Worm (Caenorhabditis elegans) whole organism, early embryonic: ENCODE data around the gene eea-1.
A peak's percentile ranks its signal among the peaks of the same experiment; 100 is the strongest.

ENCODE experiments used
- B0310.2 ChIP-seq: sonication (generic microtip); optimal IDR thresholded peaks from 2 replicates; lab custom pipeline; 2016; ENCODE audit warnings: mild to moderate bottlenecking, missing genetic modification characterization, missing compliant biosample characterization
- F13C5.2 ChIP-seq: sonication (generic microtip); optimal IDR thresholded peaks from 2 replicates; lab custom pipeline; 2017; ENCODE audit warnings: mild to moderate bottlenecking, missing genetic modification characterization, inconsistent platforms, missing compliant biosample characterization
- aly-1 ChIP-seq: sonication (generic microtip); optimal IDR thresholded peaks from 2 replicates; lab custom pipeline; 2016; ENCODE audit warnings: missing genetic modification characterization, missing compliant biosample characterization
- ama-1 ChIP-seq: fragments of 150-350 bp; optimal IDR thresholded peaks from 2 replicates; lab custom pipeline; 2014
- ceh-13 ChIP-seq: fragments of 200-800 bp; sonication (Bioruptor generic); optimal IDR thresholded peaks from 2 replicates; lab custom pipeline; 2018; ENCODE audit warnings: mild to moderate bottlenecking, missing genetic modification characterization, missing compliant biosample characterization
- ceh-36 ChIP-seq: sonication (generic microtip); optimal IDR thresholded peaks from 2 replicates; lab custom pipeline; 2016; ENCODE audit warnings: missing genetic modification characterization, inconsistent platforms, missing compliant biosample characterization
- ets-7 ChIP-seq: sonication (generic microtip); optimal IDR thresholded peaks from 2 replicates; lab custom pipeline; 2016; ENCODE audit warnings: missing genotype, missing genetic modification characterization, missing compliant biosample characterization
- flt-1 ChIP-seq: fragments of 200-800 bp; sonication (Bioruptor generic); IDR thresholded peaks from 2 replicates; pipeline ENCODE4 v1.3.6; 2022; ENCODE audit warnings: missing genetic modification characterization, missing compliant biosample characterization
- hmbx-1 ChIP-seq: sonication (generic microtip); optimal IDR thresholded peaks from 2 replicates; lab custom pipeline; 2016; ENCODE audit warnings: mild to moderate bottlenecking, missing genetic modification characterization, missing compliant biosample characterization
- hmg-4 ChIP-seq: fragments of 200-800 bp; sonication (Bioruptor generic); optimal IDR thresholded peaks from 2 replicates; lab custom pipeline; 2018; ENCODE audit warnings: mild to moderate bottlenecking, missing genetic modification characterization, missing compliant biosample characterization
- hnd-1 ChIP-seq: sonication (generic microtip); optimal IDR thresholded peaks from 2 replicates; lab custom pipeline; 2016; ENCODE audit warnings: missing genetic modification characterization, missing compliant biosample characterization
- pes-1 ChIP-seq: fragments of 200-800 bp; sonication (Bioruptor generic); IDR thresholded peaks from 2 replicates; pipeline ENCODE4 v1.3.6; 2022; ENCODE audit warnings: missing genetic modification reagents, missing genetic modification characterization, missing compliant biosample characterization
- scrt-1 ChIP-seq: fragments of 200-800 bp; sonication (Bioruptor generic); IDR thresholded peaks from 2 replicates; pipeline ENCODE4 v1.3.6; 2022; ENCODE audit warnings: missing genetic modification characterization, missing compliant biosample characterization
- sea-1 ChIP-seq: fragments of 200-800 bp; sonication (Bioruptor generic); conservative IDR thresholded peaks from 2 replicates; pipeline ENCODE4 v1.3.6; 2022; ENCODE audit warnings: missing genetic modification characterization, missing compliant biosample characterization
- tbx-11 ChIP-seq: fragments of 200-800 bp; sonication (Bioruptor generic); IDR thresholded peaks from 2 replicates; pipeline ENCODE4 v1.3.6; 2022; ENCODE audit warnings: missing genetic modification characterization, missing compliant biosample characterization
- tbx-37 ChIP-seq: fragments of 200-800 bp; sonication (Bioruptor generic); conservative IDR thresholded peaks from 2 replicates; pipeline ENCODE4 v1.3.6; 2022; ENCODE audit warnings: missing genetic modification reagents, missing genetic modification characterization, missing compliant biosample characterization
- tra-4 ChIP-seq: sonication (generic microtip); optimal IDR thresholded peaks from 2 replicates; lab custom pipeline; 2017; ENCODE audit warnings: missing genetic modification characterization, missing compliant biosample characterization

The eea-1 gene

ce11 chrV:13497322-13497847, at the start of gene eea-1, which contains the start of gene gut-2:
eea-1 (minus strand) TSS chrV:13497372.
gut-2 (plus strand) TSS chrV:13497690.
- no peak for TF ChIP-seq sea-1 (GFP tag; lab: Robert Waterston, UW)
- no peak for TF ChIP-seq ceh-13 (GFP tag; lab: Kevin White, UChicago)
- TF ChIP-seq F13C5.2 (tag; lab: Kevin White, UChicago): peak; percentile 66

- TF ChIP-seq tbx-37 (GFP tag; lab: Robert Waterston, UW) (no peak), ceh-13 (GFP tag; lab: Kevin White, UChicago) (no peak), scrt-1 (no peak), B0310.2 (no peak), hmg-4 (GFP tag; lab: Kevin White, UChicago) (no peak), aly-1 (no peak), flt-1 (GFP tag; lab: Robert Waterston, UW) (no peak), ceh-36 (tag; lab: Kevin White, UChicago) (no peak), sea-1 (GFP tag; lab: Robert Waterston, UW) (no peak), tra-4 (tag; lab: Kevin White, UChicago) (no peak), pes-1 (no peak), hmbx-1 (tag; lab: Kevin White, UChicago) (no peak), ets-7 (tag; lab: Kevin White, UChicago) (no peak), tbx-11 (GFP tag; lab: Robert Waterston, UW) (no peak), hnd-1 (no peak), ama-1 (no peak), F13C5.2 (tag; lab: Kevin White, UChicago) (no peak)
Measured at ce11 chrV:13536058-13536579, 38.9 kb upstream of the eea-1 start, which contains the start of gene frpr-5. frpr-5 (minus strand) TSS chrV:13536108.

ce11 chrV:13532469-13532868, 35.3 kb upstream of the eea-1 start:
- TF ChIP-seq flt-1 (GFP tag; lab: Robert Waterston, UW) (no peak), aly-1 (no peak), tra-4 (tag; lab: Kevin White, UChicago) (no peak), hmg-4 (GFP tag; lab: Kevin White, UChicago) (no peak), hmbx-1 (tag; lab: Kevin White, UChicago) (no peak), ama-1 (no peak), F13C5.2 (tag; lab: Kevin White, UChicago) (no peak), sea-1 (GFP tag; lab: Robert Waterston, UW) (no peak), tbx-37 (GFP tag; lab: Robert Waterston, UW) (no peak), ets-7 (tag; lab: Kevin White, UChicago) (no peak), ceh-13 (GFP tag; lab: Kevin White, UChicago) (no peak), scrt-1 (no peak), pes-1 (no peak), ceh-36 (tag; lab: Kevin White, UChicago) (no peak), hnd-1 (no peak), B0310.2 (no peak)

ce11 chrV:13530698-13531097, 33.5 kb upstream of the eea-1 start, which contains the start of gene ttr-44:
ttr-44 (minus strand) TSS chrV:13530744.
- no peak for TF ChIP-seq sea-1 (GFP tag; lab: Robert Waterston, UW)
- no peak for TF ChIP-seq hmg-4 (GFP tag; lab: Kevin White, UChicago)
- TF ChIP-seq ceh-36 (tag; lab: Kevin White, UChicago): no peak

ce11 chrV:13529165-13529564, 32.0 kb upstream of the eea-1 start:
- TF ChIP-seq hmg-4 (GFP tag; lab: Kevin White, UChicago): no peak
- no peak for TF ChIP-seq ceh-13 (GFP tag; lab: Kevin White, UChicago)
- TF ChIP-seq aly-1: no peak
- no peak for TF ChIP-seq ets-7 (tag; lab: Kevin White, UChicago)
- no peak for TF ChIP-seq scrt-1
- no peak for TF ChIP-seq tbx-11 (GFP tag; lab: Robert Waterston, UW)
- no peak for TF ChIP-seq tbx-37 (GFP tag; lab: Robert Waterston, UW)
- TF ChIP-seq pes-1: no peak
- TF ChIP-seq hmbx-1 (tag; lab: Kevin White, UChicago): no peak
- no peak for TF ChIP-seq flt-1 (GFP tag; lab: Robert Waterston, UW)
- no peak for TF ChIP-seq ceh-36 (tag; lab: Kevin White, UChicago)
- TF ChIP-seq tra-4 (tag; lab: Kevin White, UChicago): no peak
- TF ChIP-seq ama-1: no peak
- no peak for TF ChIP-seq F13C5.2 (tag; lab: Kevin White, UChicago)
- no peak for TF ChIP-seq hnd-1
- no peak for TF ChIP-seq sea-1 (GFP tag; lab: Robert Waterston, UW)
- TF ChIP-seq B0310.2: no peak

- TF ChIP-seq hmbx-1 (tag; lab: Kevin White, UChicago): no peak
- no peak for TF ChIP-seq tra-4 (tag; lab: Kevin White, UChicago)
- TF ChIP-seq tbx-37 (GFP tag; lab: Robert Waterston, UW): no peak
Measured at ce11 chrV:13523194-13523593, 26.0 kb upstream of the eea-1 start, which contains the start of gene R11G10.3. R11G10.3 (plus strand) TSS chrV:13523494.

ce11 chrV:13515115-13515514, 17.9 kb upstream of the eea-1 start, which contains the start of gene semi-1:
semi-1 (minus strand) TSS chrV:13515215.
- TF ChIP-seq hmg-4 (GFP tag; lab: Kevin White, UChicago) (no peak), B0310.2 (no peak), flt-1 (GFP tag; lab: Robert Waterston, UW) (no peak), sea-1 (GFP tag; lab: Robert Waterston, UW) (no peak), hnd-1 (no peak), ceh-36 (tag; lab: Kevin White, UChicago) (no peak), tbx-37 (GFP tag; lab: Robert Waterston, UW) (no peak), ama-1 (no peak)

- TF ChIP-seq tbx-37 (GFP tag; lab: Robert Waterston, UW): no peak
- TF ChIP-seq scrt-1: no peak
- TF ChIP-seq ama-1: no peak
- no peak for TF ChIP-seq B0310.2
- TF ChIP-seq ceh-13 (GFP tag; lab: Kevin White, UChicago): no peak
- TF ChIP-seq hmbx-1 (tag; lab: Kevin White, UChicago): no peak
- TF ChIP-seq ets-7 (tag; lab: Kevin White, UChicago): no peak
- TF ChIP-seq hnd-1: no peak
- TF ChIP-seq sea-1 (GFP tag; lab: Robert Waterston, UW): no peak
- TF ChIP-seq hmg-4 (GFP tag; lab: Kevin White, UChicago): no peak
Measured at ce11 chrV:13512515-13512914, 15.3 kb upstream of the eea-1 start.
